Fruit fly (Drosophila melanogaster) whole organism, pupa: ENCODE data around the gene Tango4.

Source experiments
- CG10348 ChIP-seq: fragments of 200-800 bp; sonication (Bioruptor generic); IDR thresholded peaks from 2 replicates; pipeline ENCODE4 v1.3.6; 2022; ENCODE audit warnings: missing biosample characterization, missing genetic modification characterization
- CG12605 ChIP-seq: fragments of 200-800 bp; sonication (Bioruptor generic); IDR thresholded peaks from 2 replicates; pipeline ENCODE4 v1.3.6; 2022; ENCODE audit warnings: missing biosample characterization, missing genetic modification characterization
- CG13204 ChIP-seq: fragments of 200-800 bp; sonication (Bioruptor generic); optimal IDR thresholded peaks from 2 replicates; lab custom pipeline; 2018; ENCODE audit warnings: missing biosample characterization, mild to moderate bottlenecking, missing genetic modification characterization, moderate library complexity
- CG14655 ChIP-seq: fragments of 200-800 bp; sonication (Bioruptor generic); optimal IDR thresholded peaks from 3 replicates; lab custom pipeline; 2017; ENCODE audit warnings: mild to moderate bottlenecking, missing biosample characterization, missing genetic modification reagents, missing genetic modification characterization
- CG15710 ChIP-seq: fragments of 200-800 bp; sonication (Bioruptor generic); optimal IDR thresholded peaks from 2 replicates; lab custom pipeline; 2018; ENCODE audit warnings: missing biosample characterization, mild to moderate bottlenecking, missing genetic modification characterization, moderate library complexity
- CG17806 ChIP-seq: fragments of 200-800 bp; sonication (Bioruptor generic); optimal IDR thresholded peaks from 2 replicates; lab custom pipeline; 2018; ENCODE audit warnings: missing biosample characterization, mild to moderate bottlenecking, missing genetic modification characterization, moderate library complexity
- CG32121 ChIP-seq: fragments of 200-800 bp; sonication (Bioruptor generic); IDR thresholded peaks from 2 replicates; pipeline ENCODE4 v1.3.6; 2022; ENCODE audit warnings: missing biosample characterization, missing genetic modification characterization
- CG34367 ChIP-seq: fragments of 200-800 bp; sonication (Bioruptor generic); optimal IDR thresholded peaks from 2 replicates; lab custom pipeline; 2018; ENCODE audit warnings: missing biosample characterization, mild to moderate bottlenecking, missing genetic modification characterization
- CG4496 ChIP-seq: fragments of 200-800 bp; sonication (Bioruptor generic); IDR thresholded peaks from 3 replicates; pipeline ENCODE4 v1.3.6; 2022; ENCODE audit warnings: missing biosample characterization, missing genetic modification characterization
- CG8159 ChIP-seq: fragments of 200-800 bp; sonication (Bioruptor generic); optimal IDR thresholded peaks from 3 replicates; lab custom pipeline; 2018; ENCODE audit warnings: missing biosample characterization, mild to moderate bottlenecking, missing genetic modification characterization, moderate library complexity
- CG8301 ChIP-seq: fragments of 200-800 bp; sonication (Bioruptor generic); optimal IDR thresholded peaks from 2 replicates; lab custom pipeline; 2018; ENCODE audit warnings: missing biosample characterization, mild to moderate bottlenecking, missing genetic modification characterization
- CG9948 ChIP-seq: fragments of 200-800 bp; sonication (Bioruptor generic); optimal IDR thresholded peaks from 2 replicates; lab custom pipeline; 2018; ENCODE audit warnings: missing biosample characterization, mild to moderate bottlenecking, missing genetic modification characterization, moderate library complexity
- D1 ChIP-seq: fragments of 200-800 bp; sonication (Bioruptor generic); optimal IDR thresholded peaks from 2 replicates; lab custom pipeline; 2018; ENCODE audit warnings: missing biosample characterization, mild to moderate bottlenecking, missing genetic modification characterization, moderate library complexity
- EcR ChIP-seq: fragments of 200-800 bp; sonication (Bioruptor generic); optimal IDR thresholded peaks from 3 replicates; lab custom pipeline; 2019; ENCODE audit warnings: missing biosample characterization, missing genetic modification characterization, mild to moderate bottlenecking, moderate library complexity, missing genetic modification reagents
- Ets98B ChIP-seq: fragments of 200-800 bp; sonication (Bioruptor generic); IDR thresholded peaks from 2 replicates; pipeline ENCODE4 v1.3.6; 2022; ENCODE audit warnings: missing biosample characterization, missing genetic modification characterization
- Pif1A ChIP-seq: fragments of 200-800 bp; sonication (Bioruptor generic); optimal IDR thresholded peaks from 3 replicates; lab custom pipeline; 2016; ENCODE audit warnings: missing biosample characterization, missing genetic modification characterization
- Pif1B ChIP-seq: fragments of 200-800 bp; sonication (Bioruptor generic); optimal IDR thresholded peaks from 3 replicates; lab custom pipeline; 2016; ENCODE audit warnings: missing biosample characterization, missing genetic modification characterization
- Snoo ChIP-seq: fragments of 200-800 bp; sonication (Bioruptor generic); optimal IDR thresholded peaks from 3 replicates; lab custom pipeline; 2017; ENCODE audit warnings: missing biosample characterization, mild to moderate bottlenecking, missing genetic modification characterization, inconsistent platforms
- fd96Ca ChIP-seq: fragments of 200-800 bp; sonication (Bioruptor generic); IDR thresholded peaks from 3 replicates; pipeline ENCODE4 v1.3.6; 2022; ENCODE audit warnings: missing biosample characterization, missing genetic modification characterization
- gl ChIP-seq: fragments of 200-800 bp; sonication (Bioruptor generic); optimal IDR thresholded peaks from 2 replicates; lab custom pipeline; 2018; ENCODE audit warnings: missing biosample characterization, mild to moderate bottlenecking, missing genetic modification characterization
- rn ChIP-seq: fragments of 200-800 bp; sonication (Bioruptor generic); IDR thresholded peaks from 2 replicates; pipeline ENCODE4 v1.3.6; 2022; ENCODE audit warnings: missing biosample characterization, missing genetic modification characterization

Tango4 gene

DNA sequence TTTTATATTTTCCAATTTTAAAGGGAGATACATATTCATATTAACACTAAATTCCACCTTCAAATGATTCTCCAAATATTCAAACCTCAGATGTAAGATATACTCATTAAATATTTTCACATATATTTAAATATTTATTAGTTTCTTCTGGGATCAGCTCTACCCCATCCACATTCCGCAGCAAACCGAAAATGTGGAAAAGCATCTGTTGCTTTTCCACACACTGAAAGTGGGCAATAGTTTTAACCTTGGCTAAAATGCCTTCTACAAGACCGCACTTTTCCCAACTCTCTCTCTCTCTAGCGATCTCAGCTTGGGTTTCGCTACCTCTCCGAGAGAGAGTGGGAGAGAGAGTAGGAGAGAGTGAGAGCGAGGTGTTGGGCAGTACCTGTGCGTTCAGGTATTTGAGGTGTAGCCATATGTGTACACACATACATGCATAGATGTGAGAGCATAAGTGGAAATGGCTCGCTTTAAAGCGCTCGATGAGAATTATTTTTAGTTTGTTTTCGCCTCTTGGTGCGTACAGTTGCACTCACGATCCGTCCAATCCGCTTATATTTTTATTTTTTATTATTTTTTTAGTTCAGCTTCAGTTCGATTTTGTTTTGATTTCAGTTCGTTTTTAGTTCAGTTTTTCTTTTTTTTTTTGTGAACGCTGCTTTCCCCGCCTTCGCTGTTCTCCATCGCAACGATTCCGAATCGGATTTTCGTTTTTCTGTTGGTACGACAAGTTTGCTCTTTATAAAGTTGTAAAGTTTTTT is 14.0 kb upstream of the Tango4 start, which contains the start of gene CG1806:
TSS of gene CG1806 (plus strand) at position 499 of the 764 bp plus-strand sequence.
- TF ChIP-seq CG12605 (GFP tag; lab: Robert Waterston, UW) (peak; percentile 62), Ets98B (GFP tag; lab: Robert Waterston, UW) (peak; percentile 62), CG8159 (tag; lab: Kevin White, UChicago) (peak; percentile 34), CG32121 (GFP tag; lab: Robert Waterston, UW) (peak; percentile 60; the same call in 1 of the 2 replicates), CG34367 (tag; lab: Kevin White, UChicago) (peak; percentile 41), fd96Ca (peak; percentile 69; the same call in 2 of the 3 replicates), Pif1B (GFP tag; lab: Kevin White, UChicago) (peak; percentile 64), Snoo (no peak), rn (GFP tag; lab: Robert Waterston, UW) (0 out of 2 replicates have a peak, but pooled peaks have one; percentile 19), EcR (GFP tag; lab: Kevin White, UChicago) (peak; percentile 22), CG17806 (tag; lab: Kevin White, UChicago) (peak; percentile 11), CG4496 (GFP tag; lab: Robert Waterston, UW) (peak; percentile 73), Pif1A (peak; percentile 64), CG13204 (GFP tag; lab: Kevin White, UChicago) (peak; percentile 36), CG10348 (GFP tag; lab: Robert Waterston, UW) (no peak), CG8301 (tag; lab: Kevin White, UChicago) (no peak), D1 (tag; lab: Kevin White, UChicago) (no peak), gl (tag; lab: Kevin White, UChicago) (peak; percentile 39), CG14655 (GFP tag; lab: Kevin White, UChicago) (peak; percentile 45), CG9948 (tag; lab: Kevin White, UChicago) (no peak), CG15710 (peak; percentile 32)

DNA sequence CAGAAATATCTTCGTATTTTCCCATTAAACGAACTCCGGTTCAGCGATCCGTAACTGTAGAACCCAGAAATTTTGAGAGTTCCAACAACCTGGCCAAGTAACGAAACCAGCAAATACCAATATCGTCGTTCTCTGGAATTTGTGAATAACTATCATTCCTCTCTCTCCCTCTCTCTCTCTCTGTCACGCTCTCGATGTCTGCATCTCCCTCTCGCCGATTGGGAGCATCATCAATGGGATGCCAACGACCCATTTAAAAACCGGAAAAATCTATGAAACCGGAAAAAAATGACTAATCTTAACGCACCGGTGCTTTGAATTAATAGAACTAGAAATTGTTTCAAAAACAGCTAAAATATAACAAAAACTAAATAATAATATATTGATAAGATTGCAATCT is 13.3 kb upstream of the Tango4 start:
- TF ChIP-seq EcR (GFP tag; lab: Kevin White, UChicago): peak; percentile 91
- TF ChIP-seq CG8301 (tag; lab: Kevin White, UChicago): no peak

DNA sequence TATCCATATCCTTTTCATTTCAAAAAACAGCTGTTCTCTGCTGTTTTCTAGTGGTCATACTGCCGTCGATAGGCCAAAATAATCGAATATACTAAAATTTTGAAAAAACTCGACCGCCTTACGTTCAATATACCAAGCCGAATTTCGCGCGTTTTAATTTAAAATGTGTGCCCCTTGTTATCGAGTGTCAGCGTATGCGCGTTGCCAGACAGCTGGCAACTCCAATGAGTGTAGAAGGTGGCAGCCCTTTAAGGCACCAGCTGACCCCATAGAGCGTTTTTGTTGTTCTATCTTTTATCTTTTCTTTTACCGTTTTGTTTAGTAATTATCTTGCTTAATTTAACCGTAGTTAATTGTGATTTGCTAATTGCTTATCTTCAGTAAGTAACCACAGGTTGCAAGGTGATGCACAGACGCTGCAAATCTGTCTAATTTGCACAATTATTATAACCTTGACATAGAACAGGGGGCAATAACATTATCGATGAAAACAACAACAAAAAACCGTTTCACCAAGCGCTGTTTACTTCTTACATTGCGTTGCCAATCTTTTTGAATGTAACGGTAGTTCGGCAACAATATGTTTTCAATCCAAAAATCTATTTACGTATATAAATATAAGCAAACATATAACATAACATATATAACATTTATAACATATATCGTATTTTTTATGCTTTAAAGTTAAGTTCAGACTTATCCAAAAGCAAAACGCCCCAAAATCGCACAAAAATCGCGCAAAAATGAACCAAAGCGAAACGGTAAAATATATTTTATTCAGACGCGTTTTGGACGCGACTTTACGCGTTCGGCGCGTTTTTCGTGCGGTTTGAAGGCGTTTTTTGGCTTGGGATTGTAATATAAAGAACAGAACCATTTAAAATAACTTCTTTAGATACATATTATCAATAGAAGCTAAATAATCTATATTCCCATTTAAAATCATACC is 8.4 kb upstream of the Tango4 start, which contains the start of the genes CG1492 and regucalcin:
TSS of gene CG1492 (minus strand) at position 63 of the 949 bp plus-strand sequence.
TSS of gene regucalcin (plus strand) at position 229 of the 949 bp plus-strand sequence.
- TF ChIP-seq EcR (GFP tag; lab: Kevin White, UChicago): peak; percentile 98
- TF ChIP-seq rn (GFP tag; lab: Robert Waterston, UW): no peak

DNA sequence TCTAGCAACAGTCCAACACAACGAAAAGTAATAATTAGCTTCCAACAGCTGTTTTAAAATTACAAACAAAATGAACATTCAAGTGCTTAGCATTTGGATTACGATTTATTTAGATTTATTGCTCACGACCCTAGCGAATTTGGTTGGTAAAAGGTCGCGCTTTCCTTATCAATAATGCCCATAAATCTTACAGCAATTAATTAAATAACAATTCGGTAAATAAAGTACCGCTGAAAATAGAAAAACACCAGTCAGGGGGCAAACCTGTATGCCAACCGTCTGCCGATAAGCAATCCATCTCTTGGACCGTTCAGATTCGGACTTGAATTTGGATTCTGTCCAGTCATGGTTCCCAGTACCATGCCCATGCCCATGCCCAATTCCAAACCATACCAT is 7.8 kb upstream of the Tango4 start:
- TF ChIP-seq CG34367 (tag; lab: Kevin White, UChicago) (no peak), CG13204 (GFP tag; lab: Kevin White, UChicago) (no peak)

DNA sequence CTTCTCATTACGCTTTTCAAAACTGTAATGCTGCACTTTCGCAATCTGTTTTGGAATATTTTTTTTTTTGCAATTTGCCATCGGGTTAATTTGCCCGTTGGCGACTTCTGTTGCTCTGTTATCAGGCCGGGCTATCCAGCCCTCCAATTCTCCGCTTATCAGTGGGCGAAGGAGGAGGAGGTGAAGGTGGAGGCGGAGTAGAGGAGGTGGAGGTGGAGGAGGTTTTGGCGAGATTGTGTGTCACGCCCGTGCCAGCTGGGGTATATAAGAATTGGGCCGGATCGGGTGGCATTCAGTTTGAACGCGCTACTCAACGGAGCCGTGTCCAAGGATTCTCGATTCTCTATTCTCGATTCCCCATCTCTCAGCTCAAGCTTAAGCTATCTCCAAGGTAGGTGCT is 6.7 kb upstream of the Tango4 start:
- TF ChIP-seq Snoo: no peak
- no peak for TF ChIP-seq CG32121 (GFP tag; lab: Robert Waterston, UW)
- no peak for TF ChIP-seq CG34367 (tag; lab: Kevin White, UChicago)
- no peak for TF ChIP-seq CG15710
- TF ChIP-seq Ets98B (GFP tag; lab: Robert Waterston, UW): no peak
- TF ChIP-seq CG13204 (GFP tag; lab: Kevin White, UChicago): no peak
- TF ChIP-seq CG17806 (tag; lab: Kevin White, UChicago): no peak
- no peak for TF ChIP-seq EcR (GFP tag; lab: Kevin White, UChicago)
- TF ChIP-seq D1 (tag; lab: Kevin White, UChicago): no peak
- no peak for TF ChIP-seq CG14655 (GFP tag; lab: Kevin White, UChicago)
- TF ChIP-seq fd96Ca: no peak
- TF ChIP-seq gl (tag; lab: Kevin White, UChicago): no peak
- no peak for TF ChIP-seq CG4496 (GFP tag; lab: Robert Waterston, UW)
- no peak for TF ChIP-seq Pif1B (GFP tag; lab: Kevin White, UChicago)
- TF ChIP-seq, all 21 proteins: peak for 0

DNA sequence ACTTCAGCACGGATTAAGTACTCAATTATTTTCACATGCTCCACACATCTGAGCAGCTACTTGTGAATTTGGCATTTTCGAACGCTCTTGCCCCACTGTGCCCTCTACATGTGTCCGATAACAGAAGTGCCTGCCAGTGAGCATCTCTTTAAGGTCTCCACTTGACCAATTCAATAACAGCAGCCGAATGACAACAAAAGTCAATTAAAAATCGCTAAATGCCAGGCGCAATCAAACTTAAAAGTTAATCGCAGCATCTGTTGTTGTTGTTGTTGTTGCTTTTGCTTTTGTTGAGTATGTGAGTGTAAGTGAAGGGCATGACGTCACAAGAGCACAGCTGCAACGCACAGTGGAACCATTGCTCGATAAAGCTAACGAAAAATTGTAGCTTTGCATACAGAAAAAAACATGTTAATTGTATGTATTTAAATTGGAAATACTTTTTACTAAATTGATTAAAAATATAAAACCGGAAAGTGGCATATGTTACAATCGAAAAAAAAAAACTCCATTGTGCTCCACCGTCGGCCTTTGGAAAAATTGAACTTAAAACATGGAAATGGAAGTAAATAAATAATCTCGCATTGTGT is 6.0 kb upstream of the Tango4 start:
- TF ChIP-seq EcR (GFP tag; lab: Kevin White, UChicago) (peak; percentile 69), CG17806 (tag; lab: Kevin White, UChicago) (peak; percentile 55), CG8159 (tag; lab: Kevin White, UChicago) (peak; percentile 64), Snoo (peak; percentile 65), CG14655 (GFP tag; lab: Kevin White, UChicago) (no peak), CG8301 (tag; lab: Kevin White, UChicago) (peak; percentile 20), Ets98B (GFP tag; lab: Robert Waterston, UW) (peak; percentile 63), CG32121 (GFP tag; lab: Robert Waterston, UW) (peak; percentile 48), CG9948 (tag; lab: Kevin White, UChicago) (peak; percentile 28), CG15710 (peak; percentile 45), rn (GFP tag; lab: Robert Waterston, UW) (no peak), Pif1A (peak; percentile 70), gl (tag; lab: Kevin White, UChicago) (peak; percentile 35), fd96Ca (no peak), Pif1B (GFP tag; lab: Kevin White, UChicago) (peak; percentile 77), CG4496 (GFP tag; lab: Robert Waterston, UW) (0 out of 3 replicates have a peak, but pooled peaks have one; percentile 30), CG34367 (tag; lab: Kevin White, UChicago) (peak; percentile 37), D1 (tag; lab: Kevin White, UChicago) (no peak), CG10348 (GFP tag; lab: Robert Waterston, UW) (no peak), CG13204 (GFP tag; lab: Kevin White, UChicago) (no peak), CG12605 (GFP tag; lab: Robert Waterston, UW) (peak; percentile 52; the same call in 1 of the 2 replicates)
